Worm (Caenorhabditis elegans) whole organism, young adult: ENCODE results near the gene txt-13.

Experiments
- B0019.2 ChIP-seq: fragments of 200-800 bp; sonication (Bioruptor generic); conservative IDR thresholded peaks from 2 replicates; pipeline ENCODE4 v1.3.6; 2022; ENCODE audit warnings: missing genetic modification reagents, missing genetic modification characterization, missing compliant biosample characterization
- B0035.1 ChIP-seq: sonication (generic microtip); optimal IDR thresholded peaks from 2 replicates; lab custom pipeline; 2016; ENCODE audit warnings: missing genetic modification characterization, mild to moderate bottlenecking, missing compliant biosample characterization, missing genotype, missing genetic modification reagents
- B0336.3 ChIP-seq: fragments of 200-800 bp; sonication (Bioruptor generic); IDR thresholded peaks from 2 replicates; pipeline ENCODE4 v1.3.6; 2022; ENCODE audit warnings: missing genetic modification characterization, missing compliant biosample characterization
- C06A6.2 ChIP-seq: fragments of 200-800 bp; sonication (Bioruptor generic); conservative IDR thresholded peaks from 2 replicates; pipeline ENCODE4 v1.3.6; 2022; ENCODE audit warnings: missing genetic modification characterization, missing compliant biosample characterization
- C17E4.6 ChIP-seq: fragments of 200-800 bp; sonication (Bioruptor generic); IDR thresholded peaks from 2 replicates; pipeline ENCODE4 v1.3.6; 2022; ENCODE audit warnings: missing genetic modification reagents, missing genetic modification characterization, missing compliant biosample characterization
- F23B12.7 ChIP-seq: sonication (generic microtip); optimal IDR thresholded peaks from 2 replicates; lab custom pipeline; 2017; ENCODE audit warnings: missing genetic modification characterization, mild to moderate bottlenecking, missing compliant biosample characterization, antibody characterized with exemption, moderate library complexity; ENCODE audit not compliant: insufficient read depth
- F49E8.2 ChIP-seq: sonication (generic microtip); optimal IDR thresholded peaks from 3 replicates; lab custom pipeline; 2017; ENCODE audit warnings: missing genetic modification characterization, mild to moderate bottlenecking, missing compliant biosample characterization, antibody characterized with exemption, moderate library complexity; ENCODE audit not compliant: insufficient read depth
- F57A8.1 ChIP-seq: fragments of 200-800 bp; sonication (Bioruptor generic); optimal IDR thresholded peaks from 2 replicates; lab custom pipeline; 2018; ENCODE audit warnings: mild to moderate bottlenecking, missing genetic modification characterization, moderate library complexity, missing compliant biosample characterization
- F57C9.4 ChIP-seq: sonication (generic microtip); optimal IDR thresholded peaks from 2 replicates; lab custom pipeline; 2017; ENCODE audit warnings: mild to moderate bottlenecking, missing genetic modification characterization, missing compliant biosample characterization
- K12H6.12 ChIP-seq: fragments of 200-800 bp; sonication (Bioruptor generic); optimal IDR thresholded peaks from 2 replicates; lab custom pipeline; 2018; ENCODE audit warnings: mild to moderate bottlenecking, missing genetic modification characterization, missing compliant biosample characterization
- Y53F4B.3 ChIP-seq: fragments of 200-800 bp; sonication (Bioruptor generic); IDR thresholded peaks from 2 replicates; pipeline ENCODE4 v1.3.6; 2022; ENCODE audit warnings: missing genetic modification reagents, missing genetic modification characterization, missing compliant biosample characterization
- Y79H2A.3 ChIP-seq: fragments of 200-800 bp; sonication (Bioruptor generic); conservative IDR thresholded peaks from 2 replicates; pipeline ENCODE4 v1.3.6; 2022; ENCODE audit warnings: missing genetic modification reagents, missing genetic modification characterization, missing compliant biosample characterization
- ZK185.1 ChIP-seq: sonication (generic microtip); optimal IDR thresholded peaks from 2 replicates; lab custom pipeline; 2016; ENCODE audit warnings: mild to moderate bottlenecking, missing genetic modification characterization, missing compliant biosample characterization; ENCODE audit not compliant: poor library complexity, severe bottlenecking
- ama-1 ChIP-seq, 3 experiments: fragments of 150-350 bp in 1 of 3; sonication (generic microtip) in 2 of 3; optimal IDR thresholded peaks; 2 replicates each; lab custom pipeline; 2014 to 2018; ENCODE audit warnings: missing biosample characterization in 2 of 3, missing genetic modification characterization in 2 of 3, missing genetic modification reagents in 2 of 3
- atf-7 ChIP-seq: sonication (generic microtip); optimal IDR thresholded peaks from 2 replicates; lab custom pipeline; 2017; ENCODE audit warnings: mild to moderate bottlenecking, missing genetic modification characterization, missing compliant biosample characterization
- attf-6 ChIP-seq: fragments of 200-800 bp; sonication (Bioruptor generic); IDR thresholded peaks from 2 replicates; pipeline ENCODE4 v1.3.6; 2022; ENCODE audit warnings: missing genetic modification reagents, missing genetic modification characterization, missing compliant biosample characterization
- bed-1 ChIP-seq: fragments of 200-800 bp; sonication (Bioruptor generic); IDR thresholded peaks from 2 replicates; pipeline ENCODE4 v1.3.6; 2022; ENCODE audit warnings: missing genetic modification reagents, missing genetic modification characterization, missing compliant biosample characterization
- cebp-1 ChIP-seq, 2 experiments: fragments of 200-800 bp in 1 of 2; sonication (Bioruptor generic) in 1 of 2; sonication (generic microtip) in 1 of 2; IDR thresholded peaks in 1 of 2; optimal IDR thresholded peaks in 1 of 2; 2 replicates each; pipeline versions ENCODE4 v1.3.6 to Lab custom; 2017 to 2022; ENCODE audit warnings: missing compliant biosample characterization in 2 of 2, missing genetic modification characterization in 2 of 2, mild to moderate bottlenecking in 1 of 2, missing genetic modification reagents in 1 of 2, moderate library complexity in 1 of 2
- ceh-27 ChIP-seq: fragments of 200-800 bp; sonication (Bioruptor generic); optimal IDR thresholded peaks from 2 replicates; lab custom pipeline; 2018; ENCODE audit warnings: mild to moderate bottlenecking, missing genetic modification characterization, moderate library complexity, missing compliant biosample characterization
- ceh-40 ChIP-seq: fragments of 200-800 bp; sonication (Bioruptor generic); IDR thresholded peaks from 2 replicates; pipeline ENCODE4 v1.3.6; 2022; ENCODE audit warnings: missing genetic modification characterization, missing compliant biosample characterization
- ceh-58 ChIP-seq: fragments of 200-800 bp; sonication (Bioruptor generic); IDR thresholded peaks from 2 replicates; pipeline ENCODE4 v1.3.6; 2022; ENCODE audit warnings: missing genetic modification characterization, missing compliant biosample characterization
- hrde-1 ChIP-seq: sonication (generic microtip); optimal IDR thresholded peaks from 2 replicates; lab custom pipeline; 2016; ENCODE audit warnings: missing genetic modification characterization, mild to moderate bottlenecking, missing compliant biosample characterization, moderate library complexity, missing genotype, missing genetic modification reagents, borderline replicate concordance
- lin-26 ChIP-seq: fragments of 200-800 bp; sonication (Bioruptor generic); IDR thresholded peaks from 2 replicates; pipeline ENCODE4 v1.3.6; 2022; ENCODE audit warnings: missing genetic modification reagents, missing genetic modification characterization, missing compliant biosample characterization
- lin-35 ChIP-seq, 3 experiments: fragments of 150-350 bp in 2 of 3; sonication (generic microtip) in 1 of 3; optimal IDR thresholded peaks; 2 replicates each; lab custom pipeline; 2014 to 2018; ENCODE audit warnings: missing biosample characterization in 3 of 3, missing genetic modification characterization in 3 of 3, missing genetic modification reagents in 3 of 3
- lin-40 ChIP-seq: sonication (generic microtip); optimal IDR thresholded peaks from 2 replicates; lab custom pipeline; 2016; ENCODE audit warnings: missing genetic modification characterization, mild to moderate bottlenecking, missing compliant biosample characterization, missing genotype, missing genetic modification reagents
- lin-54 ChIP-seq: fragments of 200-800 bp; sonication (Bioruptor generic); optimal IDR thresholded peaks from 2 replicates; lab custom pipeline; 2018; ENCODE audit warnings: mild to moderate bottlenecking, missing genetic modification characterization, missing compliant biosample characterization
- lsl-1 ChIP-seq: fragments of 200-800 bp; sonication (Bioruptor generic); optimal IDR thresholded peaks from 2 replicates; lab custom pipeline; 2018; ENCODE audit warnings: mild to moderate bottlenecking, missing genetic modification characterization, moderate library complexity, missing compliant biosample characterization
- madf-3 ChIP-seq: fragments of 200-800 bp; sonication (Bioruptor generic); IDR thresholded peaks from 2 replicates; pipeline ENCODE4 v1.3.6; 2022; ENCODE audit warnings: missing genetic modification reagents, missing genetic modification characterization, missing compliant biosample characterization
- madf-6 ChIP-seq: fragments of 200-800 bp; sonication (Bioruptor generic); IDR thresholded peaks from 2 replicates; pipeline ENCODE4 v1.3.6; 2022; ENCODE audit warnings: missing genetic modification reagents, missing genetic modification characterization, missing compliant biosample characterization
- nfyb-1 ChIP-seq: fragments of 200-800 bp; sonication (Bioruptor generic); IDR thresholded peaks from 2 replicates; pipeline ENCODE4 v1.3.6; 2022; ENCODE audit warnings: missing genetic modification reagents, missing genetic modification characterization, missing compliant biosample characterization
- nhr-179 ChIP-seq: sonication (generic microtip); optimal IDR thresholded peaks from 2 replicates; lab custom pipeline; 2016; ENCODE audit warnings: mild to moderate bottlenecking, missing genetic modification characterization, missing compliant biosample characterization
- rcor-1 ChIP-seq: fragments of 200-800 bp; sonication (Bioruptor generic); IDR thresholded peaks from 2 replicates; pipeline ENCODE4 v1.3.6; 2022; ENCODE audit warnings: missing genetic modification reagents, missing genetic modification characterization, missing compliant biosample characterization
- sdz-38 ChIP-seq: sonication (generic microtip); optimal IDR thresholded peaks from 2 replicates; lab custom pipeline; 2016; ENCODE audit warnings: missing genotype, missing genetic modification characterization, missing compliant biosample characterization
- snpc-3.4 ChIP-seq: sonication (generic microtip); optimal IDR thresholded peaks from 2 replicates; lab custom pipeline; 2017; ENCODE audit warnings: missing genetic modification characterization, mild to moderate bottlenecking, missing compliant biosample characterization, antibody characterized with exemption, moderate library complexity, missing genotype, missing genetic modification reagents
- snpc-4 ChIP-seq, 5 experiments: fragments of 150-350 bp in 1 of 5; sonication (generic microtip) in 4 of 5; optimal IDR thresholded peaks; 2 replicates each; lab custom pipeline; 2014 to 2018; ENCODE audit warnings: missing genetic modification characterization in 5 of 5, missing biosample characterization in 3 of 5, antibody characterized with exemption in 2 of 5, mild to moderate bottlenecking in 2 of 5, missing compliant biosample characterization in 2 of 5, missing genotype in 2 of 5, moderate library complexity in 2 of 5, missing genetic modification reagents in 1 of 5
- somi-1 ChIP-seq: fragments of 200-800 bp; sonication (Bioruptor generic); optimal IDR thresholded peaks from 2 replicates; lab custom pipeline; 2018; ENCODE audit warnings: mild to moderate bottlenecking, missing genetic modification characterization, missing compliant biosample characterization
- tbp1 ChIP-seq: fragments of 200-800 bp; sonication (Bioruptor generic); optimal IDR thresholded peaks from 2 replicates; lab custom pipeline; 2018; ENCODE audit warnings: mild to moderate bottlenecking, missing genetic modification characterization, missing compliant biosample characterization
- tbx-9 ChIP-seq: sonication (generic microtip); optimal IDR thresholded peaks from 2 replicates; lab custom pipeline; 2016; ENCODE audit warnings: borderline replicate concordance, missing genetic modification characterization, inconsistent platforms, missing compliant biosample characterization
- unc-62 ChIP-seq: fragments of 150-350 bp; optimal IDR thresholded peaks from 2 replicates; lab custom pipeline; 2014; ENCODE audit warnings: missing biosample characterization, missing genetic modification reagents, missing genetic modification characterization
- zim-3 ChIP-seq: sonication (generic microtip); optimal IDR thresholded peaks from 2 replicates; lab custom pipeline; 2017; ENCODE audit warnings: mild to moderate bottlenecking, missing genetic modification characterization, moderate library complexity, missing compliant biosample characterization
- ztf-28 ChIP-seq: fragments of 200-800 bp; sonication (Bioruptor generic); IDR thresholded peaks from 2 replicates; pipeline ENCODE4 v1.3.6; 2022; ENCODE audit warnings: missing genetic modification reagents, missing genetic modification characterization, missing compliant biosample characterization

Gene txt-13

ce11 chrII:10558962-10559415 lies 11.4 kb upstream of the txt-13 start (continued):
- TF ChIP-seq bed-1 (GFP tag; lab: Robert Waterston, UW) (0 out of 2 replicates have a peak, but pooled peaks have one; percentile 4), tbp1 (peak; percentile 45), C06A6.2 (GFP tag; lab: Robert Waterston, UW) (peak; percentile 48), cebp-1 (GFP tag; IDR thresholded peaks at IDR 0.05; lab: Robert Waterston, UW) (no peak), cebp-1 (tag; optimal IDR thresholded peaks at IDR 0.05; lab: Kevin White, UChicago) (peak; percentile 74), B0035.1 (tag; lab: Kevin White, UChicago) (no peak), nfyb-1 (GFP tag; lab: Robert Waterston, UW) (0 out of 2 replicates have a peak, but pooled peaks have one; percentile 50), K12H6.12 (tag; lab: Kevin White, UChicago) (no peak), madf-6 (GFP tag; lab: Robert Waterston, UW) (0 out of 2 replicates have a peak, but pooled peaks have one; percentile 21)

- TF ChIP-seq nfyb-1 (GFP tag; lab: Robert Waterston, UW): peak; percentile 23; the same call in 1 of the 2 replicates
- TF ChIP-seq K12H6.12 (tag; lab: Kevin White, UChicago): no peak
- 0 out of 2 replicates have a peak, but pooled peaks have one; percentile 5 for TF ChIP-seq rcor-1
- TF ChIP-seq lin-54: peak; percentile 23
- peak; percentile 1 for TF ChIP-seq ceh-27 (GFP tag; lab: Kevin White, UChicago)
- no peak for TF ChIP-seq atf-7 (tag; lab: Kevin White, UChicago)
- TF ChIP-seq B0336.3 (GFP tag; lab: Robert Waterston, UW): peak; percentile 31; the same call in 1 of the 2 replicates
- peak; percentile 62 for TF ChIP-seq zim-3 (tag; lab: Kevin White, UChicago)
- TF ChIP-seq F57A8.1 (GFP tag; lab: Kevin White, UChicago): no peak
- no peak for TF ChIP-seq C17E4.6 (GFP tag; lab: Robert Waterston, UW)
- no peak for TF ChIP-seq nhr-179 (tag; lab: Kevin White, UChicago)
- no peak for TF ChIP-seq B0035.1 (tag; lab: Kevin White, UChicago)
- TF ChIP-seq sdz-38: no peak
- peak; percentile 81 for TF ChIP-seq F49E8.2 (tag; lab: Kevin White, UChicago)
- peak; percentile 6 for TF ChIP-seq ZK185.1 (tag; lab: Kevin White, UChicago)
- peak; percentile 54 for TF ChIP-seq hrde-1 (tag; lab: Kevin White, UChicago)
- no peak for TF ChIP-seq ceh-58
- peak; percentile 6 for TF ChIP-seq snpc-4 (GFP tag; optimal IDR thresholded peaks at IDR 0.05; lab: Kevin White, UChicago)
- no peak for TF ChIP-seq snpc-4 (tag; optimal IDR thresholded peaks at IDR 0.05; lab: Kevin White, UChicago)
- peak; percentile 60; the same call in 1 of the 2 replicates for TF ChIP-seq madf-6 (GFP tag; lab: Robert Waterston, UW)
- TF ChIP-seq C06A6.2 (GFP tag; lab: Robert Waterston, UW): no peak
- TF ChIP-seq Y53F4B.3: no peak
- TF ChIP-seq B0019.2 (GFP tag; lab: Robert Waterston, UW): no peak
- TF ChIP-seq cebp-1 (GFP tag; IDR thresholded peaks at IDR 0.05; lab: Robert Waterston, UW): no peak
- peak; percentile 48 for TF ChIP-seq cebp-1 (tag; optimal IDR thresholded peaks at IDR 0.05; lab: Kevin White, UChicago)
- no peak for TF ChIP-seq tbx-9 (tag; lab: Kevin White, UChicago)
- peak; percentile 68; the same call in 1 of the 2 replicates for TF ChIP-seq ceh-40 (GFP tag; lab: Robert Waterston, UW)
- TF ChIP-seq somi-1 (GFP tag; lab: Kevin White, UChicago): no peak
- TF ChIP-seq lin-35 (GFP tag; optimal IDR thresholded peaks at IDR 0.05; lab: Kevin White, UChicago): peak in 1 of 3 experiments; percentile 41
- 0 out of 2 replicates have a peak, but pooled peaks have one; percentile 39 for TF ChIP-seq Y79H2A.3 (GFP tag; lab: Robert Waterston, UW)
- peak; percentile 69; the same call in 1 of the 2 replicates for TF ChIP-seq madf-3 (GFP tag; lab: Robert Waterston, UW)
- peak; percentile 36 for TF ChIP-seq lsl-1 (GFP tag; lab: Kevin White, UChicago)
- TF ChIP-seq attf-6 (GFP tag; lab: Robert Waterston, UW): 0 out of 2 replicates have a peak, but pooled peaks have one; percentile 10
- no peak for TF ChIP-seq lin-40
- TF ChIP-seq ztf-28: no peak
- TF ChIP-seq snpc-3.4 (tag; lab: Kevin White, UChicago): peak; percentile 81
- TF ChIP-seq ama-1 (optimal IDR thresholded peaks at IDR 0.05; lab: Kevin White, UChicago): peak; percentile 28
- TF ChIP-seq ama-1 (GFP tag; optimal IDR thresholded peaks at IDR 0.05; lab: Kevin White, UChicago): peak in 1 of 2 experiments; percentile 48
- TF ChIP-seq F57C9.4: no peak
- TF ChIP-seq F23B12.7 (tag; lab: Kevin White, UChicago): no peak
- 0 out of 2 replicates have a peak, but pooled peaks have one; percentile 68 for TF ChIP-seq lin-26 (GFP tag; lab: Robert Waterston, UW)
- no peak for TF ChIP-seq unc-62
These were observed 10.7 kb upstream of the txt-13 start for ce11 chrII:10559671-10560184.
